Worm (Caenorhabditis elegans) whole organism, mixed stage, embryonic: ENCODE results near the gene F54D12.2.

Experiments
- M03D4.4 ChIP-seq: sonication (generic microtip); optimal IDR thresholded peaks from 2 replicates; lab custom pipeline; 2017; ENCODE audit warnings: mild to moderate bottlenecking, missing genetic modification characterization, missing compliant biosample characterization
- ces-1 ChIP-seq: fragments of 150-350 bp; optimal IDR thresholded peaks from 2 replicates; lab custom pipeline; 2014; ENCODE audit warnings: missing biosample characterization, missing genetic modification reagents, missing genetic modification characterization
- hlh-1 ChIP-seq: fragments of 150-350 bp; optimal IDR thresholded peaks from 2 replicates; lab custom pipeline; 2014; ENCODE audit warnings: missing biosample characterization, missing genetic modification reagents, missing genetic modification characterization
- lsy-2 ChIP-seq: fragments of 150-350 bp; optimal IDR thresholded peaks from 2 replicates; lab custom pipeline; 2014; ENCODE audit warnings: missing biosample characterization, missing genetic modification characterization
- mep-1 ChIP-seq: fragments of 150-350 bp; optimal IDR thresholded peaks from 2 replicates; lab custom pipeline; 2017; ENCODE audit warnings: missing biosample characterization, missing genetic modification reagents, missing genetic modification characterization, inconsistent platforms
- nhr-12 ChIP-seq: fragments of 150-350 bp; optimal IDR thresholded peaks from 2 replicates; lab custom pipeline; 2014; ENCODE audit warnings: missing biosample characterization, missing genetic modification characterization
- nhr-237 ChIP-seq: fragments of 150-350 bp; optimal IDR thresholded peaks from 2 replicates; lab custom pipeline; 2014; ENCODE audit warnings: missing biosample characterization, missing genetic modification characterization
- nhr-76 ChIP-seq: sonication (generic microtip); optimal IDR thresholded peaks from 2 replicates; lab custom pipeline; 2017; ENCODE audit warnings: missing biosample characterization, missing genetic modification characterization
- pha-4 ChIP-seq: fragments of 150-350 bp; optimal IDR thresholded peaks from 2 replicates; lab custom pipeline; 2018; ENCODE audit warnings: missing biosample characterization, missing genetic modification reagents, missing genetic modification characterization
- unc-120 ChIP-seq: sonication (generic microtip); optimal IDR thresholded peaks from 2 replicates; lab custom pipeline; 2017; ENCODE audit warnings: missing genetic modification characterization, missing compliant biosample characterization; ENCODE audit not compliant: poor library complexity, severe bottlenecking
- unc-39 ChIP-seq: fragments of 150-350 bp; optimal IDR thresholded peaks from 2 replicates; lab custom pipeline; 2014; ENCODE audit warnings: missing biosample characterization, missing genetic modification characterization
- unc-62 ChIP-seq: fragments of 150-350 bp; optimal IDR thresholded peaks from 2 replicates; lab custom pipeline; 2014; ENCODE audit warnings: missing biosample characterization, missing genetic modification reagents, missing genetic modification characterization
- ztf-11 ChIP-seq: fragments of 150-350 bp; optimal IDR thresholded peaks from 2 replicates; lab custom pipeline; 2014; ENCODE audit warnings: missing biosample characterization, missing genetic modification characterization

DNA sequence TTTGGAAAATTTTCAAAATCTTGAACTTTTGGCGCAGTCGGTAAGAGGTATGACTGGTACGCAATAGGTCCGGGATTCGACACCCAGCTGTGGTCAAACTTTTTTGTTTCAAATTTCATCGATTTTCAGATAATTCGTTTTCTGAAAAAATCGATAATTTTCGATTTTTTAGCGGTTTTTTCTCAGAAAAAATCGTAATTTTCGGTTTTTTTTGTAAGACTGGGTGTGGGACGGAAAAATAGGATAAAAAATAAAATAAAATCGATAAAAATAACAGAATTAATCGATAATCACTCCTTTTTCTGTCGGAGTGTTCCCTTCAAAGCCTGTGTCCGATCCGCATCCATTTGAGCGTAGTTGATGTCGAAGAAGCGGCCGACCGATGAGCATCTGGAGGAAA lies 29.7 kb upstream of the F54D12.2 start:
- TF ChIP-seq lsy-2 (no peak), nhr-12 (tag; lab: Kevin White, UChicago) (no peak), nhr-237 (no peak), unc-39 (tag; lab: Kevin White, UChicago) (no peak), ces-1 (GFP tag; lab: Kevin White, UChicago) (no peak), unc-62 (GFP tag; lab: Kevin White, UChicago) (no peak), ztf-11 (no peak), nhr-76 (tag; lab: Kevin White, UChicago) (no peak), mep-1 (tag; lab: Kevin White, UChicago) (no peak), pha-4 (tag; lab: Kevin White, UChicago) (no peak), unc-120 (tag; lab: Kevin White, UChicago) (no peak), hlh-1 (tag; lab: Kevin White, UChicago) (no peak), M03D4.4 (tag; lab: Kevin White, UChicago) (no peak)
